Worm (Caenorhabditis elegans) whole organism, young adult: ENCODE measurements around the gene F35D2.6.
A peak's percentile ranks its signal among the peaks of the same experiment; 100 is the strongest.

Experiments used
- B0019.2 ChIP-seq: fragments of 200-800 bp; sonication (Bioruptor generic); conservative IDR thresholded peaks from 2 replicates; pipeline ENCODE4 v1.3.6; 2022; ENCODE audit warnings: missing genetic modification reagents, missing genetic modification characterization, missing compliant biosample characterization
- C17E4.6 ChIP-seq: fragments of 200-800 bp; sonication (Bioruptor generic); IDR thresholded peaks from 2 replicates; pipeline ENCODE4 v1.3.6; 2022; ENCODE audit warnings: missing genetic modification reagents, missing genetic modification characterization, missing compliant biosample characterization
- F10E7.11 ChIP-seq: sonication (generic microtip); optimal IDR thresholded peaks from 2 replicates; lab custom pipeline; 2017; ENCODE audit warnings: mild to moderate bottlenecking, missing genetic modification characterization, moderate library complexity, missing compliant biosample characterization
- F37B4.10 ChIP-seq: fragments of 200-800 bp; sonication (Bioruptor generic); IDR thresholded peaks from 2 replicates; pipeline ENCODE4 v1.3.6; 2022; ENCODE audit warnings: missing genetic modification characterization, missing compliant biosample characterization
- F52B5.7 ChIP-seq: sonication (generic microtip); optimal IDR thresholded peaks from 2 replicates; lab custom pipeline; 2016; ENCODE audit warnings: mild to moderate bottlenecking, missing genetic modification characterization, missing compliant biosample characterization
- F55B11.4 ChIP-seq: sonication (generic microtip); optimal IDR thresholded peaks from 2 replicates; lab custom pipeline; 2016; ENCODE audit warnings: missing compliant biosample characterization, missing genetic modification characterization, borderline replicate concordance; ENCODE audit not compliant: insufficient read depth
- F57A8.1 ChIP-seq: fragments of 200-800 bp; sonication (Bioruptor generic); optimal IDR thresholded peaks from 2 replicates; lab custom pipeline; 2018; ENCODE audit warnings: mild to moderate bottlenecking, missing genetic modification characterization, moderate library complexity, missing compliant biosample characterization
- K11D2.4 ChIP-seq: fragments of 200-800 bp; sonication (Bioruptor generic); IDR thresholded peaks from 2 replicates; pipeline ENCODE4 v1.3.6; 2022; ENCODE audit warnings: missing genetic modification reagents, missing genetic modification characterization, missing compliant biosample characterization
- Y53G8AR.9 ChIP-seq: fragments of 200-800 bp; sonication (Bioruptor generic); conservative IDR thresholded peaks from 2 replicates; pipeline ENCODE4 v1.3.6; 2022; ENCODE audit warnings: missing genetic modification reagents, missing genetic modification characterization, missing compliant biosample characterization
- Y79H2A.3 ChIP-seq: fragments of 200-800 bp; sonication (Bioruptor generic); conservative IDR thresholded peaks from 2 replicates; pipeline ENCODE4 v1.3.6; 2022; ENCODE audit warnings: missing genetic modification reagents, missing genetic modification characterization, missing compliant biosample characterization
- aptf-3 ChIP-seq: fragments of 200-800 bp; sonication (Bioruptor generic); IDR thresholded peaks from 2 replicates; pipeline ENCODE4 v1.3.6; 2022; ENCODE audit warnings: missing genetic modification characterization, missing compliant biosample characterization
- atf-7 ChIP-seq: sonication (generic microtip); optimal IDR thresholded peaks from 2 replicates; lab custom pipeline; 2017; ENCODE audit warnings: mild to moderate bottlenecking, missing genetic modification characterization, missing compliant biosample characterization
- attf-5 ChIP-seq: fragments of 200-800 bp; sonication (Bioruptor generic); optimal IDR thresholded peaks from 2 replicates; lab custom pipeline; 2018; ENCODE audit warnings: mild to moderate bottlenecking, missing genetic modification characterization, missing compliant biosample characterization
- bed-2 ChIP-seq: fragments of 200-800 bp; sonication (Bioruptor generic); IDR thresholded peaks from 2 replicates; pipeline ENCODE4 v1.3.6; 2022; ENCODE audit warnings: missing genetic modification reagents, missing genetic modification characterization, missing compliant biosample characterization
- cebp-1 ChIP-seq, 2 experiments: fragments of 200-800 bp in 1 of 2; sonication (Bioruptor generic) in 1 of 2; sonication (generic microtip) in 1 of 2; IDR thresholded peaks in 1 of 2; optimal IDR thresholded peaks in 1 of 2; 2 replicates each; pipeline versions ENCODE4 v1.3.6 to Lab custom; 2017 to 2022; ENCODE audit warnings: missing compliant biosample characterization in 2 of 2, missing genetic modification characterization in 2 of 2, mild to moderate bottlenecking in 1 of 2, missing genetic modification reagents in 1 of 2, moderate library complexity in 1 of 2
- ceh-100 ChIP-seq: fragments of 200-800 bp; sonication (Bioruptor generic); IDR thresholded peaks from 2 replicates; pipeline ENCODE4 v1.3.6; 2022; ENCODE audit warnings: missing genetic modification reagents, missing genetic modification characterization, missing compliant biosample characterization
- ceh-27 ChIP-seq: fragments of 200-800 bp; sonication (Bioruptor generic); optimal IDR thresholded peaks from 2 replicates; lab custom pipeline; 2018; ENCODE audit warnings: mild to moderate bottlenecking, missing genetic modification characterization, moderate library complexity, missing compliant biosample characterization
- ceh-40 ChIP-seq: fragments of 200-800 bp; sonication (Bioruptor generic); IDR thresholded peaks from 2 replicates; pipeline ENCODE4 v1.3.6; 2022; ENCODE audit warnings: missing genetic modification characterization, missing compliant biosample characterization
- ceh-58 ChIP-seq: fragments of 200-800 bp; sonication (Bioruptor generic); IDR thresholded peaks from 2 replicates; pipeline ENCODE4 v1.3.6; 2022; ENCODE audit warnings: missing genetic modification characterization, missing compliant biosample characterization
- ceh-79 ChIP-seq: sonication (generic microtip); optimal IDR thresholded peaks from 2 replicates; lab custom pipeline; 2017; ENCODE audit warnings: mild to moderate bottlenecking, missing genetic modification characterization, missing compliant biosample characterization
- dox-1 ChIP-seq: fragments of 200-800 bp; sonication (Bioruptor generic); IDR thresholded peaks from 2 replicates; pipeline ENCODE4 v1.3.6; 2022; ENCODE audit warnings: missing genetic modification reagents, missing genetic modification characterization, missing compliant biosample characterization
- dpl-1 ChIP-seq: fragments of 150-350 bp; optimal IDR thresholded peaks from 2 replicates; lab custom pipeline; 2014; ENCODE audit warnings: missing biosample characterization, missing genetic modification reagents, missing genetic modification characterization
- efl-1 ChIP-seq: fragments of 150-350 bp; optimal IDR thresholded peaks from 2 replicates; lab custom pipeline; 2014; ENCODE audit warnings: missing biosample characterization, missing genetic modification reagents, missing genetic modification characterization
- egl-44 ChIP-seq: fragments of 200-800 bp; sonication (Bioruptor generic); IDR thresholded peaks from 2 replicates; pipeline ENCODE4 v1.3.6; 2022; ENCODE audit warnings: missing genetic modification reagents, missing genetic modification characterization, missing compliant biosample characterization
- hlh-12 ChIP-seq: sonication (generic microtip); optimal IDR thresholded peaks from 2 replicates; lab custom pipeline; 2016; ENCODE audit warnings: missing genetic modification characterization, missing compliant biosample characterization
- hmg-1.2 ChIP-seq: fragments of 200-800 bp; sonication (Bioruptor generic); IDR thresholded peaks from 2 replicates; pipeline ENCODE4 v1.3.6; 2022; ENCODE audit warnings: missing genetic modification reagents, missing genetic modification characterization, missing compliant biosample characterization
- hrde-1 ChIP-seq: sonication (generic microtip); optimal IDR thresholded peaks from 2 replicates; lab custom pipeline; 2016; ENCODE audit warnings: missing genetic modification characterization, mild to moderate bottlenecking, missing compliant biosample characterization, moderate library complexity, missing genotype, missing genetic modification reagents, borderline replicate concordance
- lin-35 ChIP-seq, 3 experiments: fragments of 150-350 bp in 2 of 3; sonication (generic microtip) in 1 of 3; optimal IDR thresholded peaks; 2 replicates each; lab custom pipeline; 2014 to 2018; ENCODE audit warnings: missing biosample characterization in 3 of 3, missing genetic modification characterization in 3 of 3, missing genetic modification reagents in 3 of 3
- lin-54 ChIP-seq: fragments of 200-800 bp; sonication (Bioruptor generic); optimal IDR thresholded peaks from 2 replicates; lab custom pipeline; 2018; ENCODE audit warnings: mild to moderate bottlenecking, missing genetic modification characterization, missing compliant biosample characterization
- madf-3 ChIP-seq: fragments of 200-800 bp; sonication (Bioruptor generic); IDR thresholded peaks from 2 replicates; pipeline ENCODE4 v1.3.6; 2022; ENCODE audit warnings: missing genetic modification reagents, missing genetic modification characterization, missing compliant biosample characterization
- mcd-1 ChIP-seq: fragments of 200-800 bp; sonication (Bioruptor generic); IDR thresholded peaks from 2 replicates; pipeline ENCODE4 v1.3.6; 2022; ENCODE audit warnings: missing genetic modification reagents, missing genetic modification characterization, missing compliant biosample characterization
- mel-28 ChIP-seq: sonication (generic microtip); optimal IDR thresholded peaks from 2 replicates; lab custom pipeline; 2016; ENCODE audit warnings: borderline replicate concordance, mild to moderate bottlenecking, missing genetic modification characterization, missing compliant biosample characterization
- nhr-120 ChIP-seq: fragments of 200-800 bp; sonication (Bioruptor generic); IDR thresholded peaks from 2 replicates; pipeline ENCODE4 v1.3.6; 2022; ENCODE audit warnings: missing genetic modification characterization, missing compliant biosample characterization
- rcor-1 ChIP-seq: fragments of 200-800 bp; sonication (Bioruptor generic); IDR thresholded peaks from 2 replicates; pipeline ENCODE4 v1.3.6; 2022; ENCODE audit warnings: missing genetic modification reagents, missing genetic modification characterization, missing compliant biosample characterization
- sea-2 ChIP-seq: fragments of 200-800 bp; sonication (Bioruptor generic); IDR thresholded peaks from 2 replicates; pipeline ENCODE4 v1.3.6; 2022; ENCODE audit warnings: missing genetic modification characterization, missing compliant biosample characterization
- snpc-1.3 ChIP-seq: sonication (generic microtip); optimal IDR thresholded peaks from 2 replicates; lab custom pipeline; 2017; ENCODE audit warnings: missing genetic modification characterization, mild to moderate bottlenecking, missing compliant biosample characterization, antibody characterized with exemption, moderate library complexity, missing genotype, missing genetic modification reagents; ENCODE audit not compliant: insufficient read depth
- snpc-3.4 ChIP-seq: sonication (generic microtip); optimal IDR thresholded peaks from 2 replicates; lab custom pipeline; 2017; ENCODE audit warnings: missing genetic modification characterization, mild to moderate bottlenecking, missing compliant biosample characterization, antibody characterized with exemption, moderate library complexity, missing genotype, missing genetic modification reagents
- somi-1 ChIP-seq: fragments of 200-800 bp; sonication (Bioruptor generic); optimal IDR thresholded peaks from 2 replicates; lab custom pipeline; 2018; ENCODE audit warnings: mild to moderate bottlenecking, missing genetic modification characterization, missing compliant biosample characterization
- sptf-2 ChIP-seq: fragments of 200-800 bp; sonication (Bioruptor generic); optimal IDR thresholded peaks from 2 replicates; lab custom pipeline; 2018; ENCODE audit warnings: mild to moderate bottlenecking, missing genetic modification characterization, missing compliant biosample characterization
- unc-130 ChIP-seq: sonication (generic microtip); optimal IDR thresholded peaks from 2 replicates; lab custom pipeline; 2016; ENCODE audit warnings: missing genetic modification reagents, missing genetic modification characterization, missing compliant biosample characterization
- xnd-1 ChIP-seq: sonication (generic microtip); optimal IDR thresholded peaks from 2 replicates; lab custom pipeline; 2016; ENCODE audit warnings: missing genotype, missing genetic modification reagents, missing genetic modification characterization, missing compliant biosample characterization
- ztf-26 ChIP-seq: sonication (generic microtip); optimal IDR thresholded peaks from 2 replicates; lab custom pipeline; 2017; ENCODE audit warnings: missing genetic modification characterization, missing compliant biosample characterization
- ztf-28 ChIP-seq: fragments of 200-800 bp; sonication (Bioruptor generic); IDR thresholded peaks from 2 replicates; pipeline ENCODE4 v1.3.6; 2022; ENCODE audit warnings: missing genetic modification reagents, missing genetic modification characterization, missing compliant biosample characterization

F35D2.6 gene

ce11 chrII:7607953-7608352 is 30.4 kb downstream of the F35D2.6 start, which contains the start of gene lips-17:
Gene lips-17 (plus strand): TSS chrII:7608253.
- no peak for TF ChIP-seq nhr-120 (GFP tag; lab: Robert Waterston, UW)
- TF ChIP-seq somi-1 (GFP tag; lab: Kevin White, UChicago): no peak
- no peak for TF ChIP-seq snpc-1.3 (tag; lab: Kevin White, UChicago)
- TF ChIP-seq egl-44 (GFP tag; lab: Robert Waterston, UW): no peak
- TF ChIP-seq rcor-1 (GFP tag; lab: Robert Waterston, UW): no peak
- TF ChIP-seq ceh-27 (GFP tag; lab: Kevin White, UChicago): no peak
- no peak for TF ChIP-seq aptf-3 (GFP tag; lab: Robert Waterston, UW)
- TF ChIP-seq F10E7.11: no peak
- no peak for TF ChIP-seq ceh-100 (GFP tag; lab: Robert Waterston, UW)
- TF ChIP-seq ceh-58 (GFP tag; lab: Robert Waterston, UW): no peak
- no peak for TF ChIP-seq hlh-12
- TF ChIP-seq F52B5.7: no peak
- TF ChIP-seq ceh-79 (tag; lab: Kevin White, UChicago): no peak
- no peak for TF ChIP-seq bed-2 (GFP tag; lab: Robert Waterston, UW)
- no peak for TF ChIP-seq Y79H2A.3 (GFP tag; lab: Robert Waterston, UW)
- no peak for TF ChIP-seq dpl-1
- no peak for TF ChIP-seq Y53G8AR.9 (GFP tag; lab: Robert Waterston, UW)
- no peak for TF ChIP-seq sptf-2 (GFP tag; lab: Kevin White, UChicago)
- no peak for TF ChIP-seq hrde-1 (tag; lab: Kevin White, UChicago)
- no peak for TF ChIP-seq sea-2 (GFP tag; lab: Robert Waterston, UW)

ce11 chrII:7613241-7613782 is 35.8 kb downstream of the F35D2.6 start, which contains the start of the genes oig-4 and R07G3.7:
Gene oig-4 (plus strand): TSS chrII:7613541.
Gene R07G3.7 (minus strand): TSS chrII:7613732.
- TF ChIP-seq somi-1 (GFP tag; lab: Kevin White, UChicago) (no peak), unc-130 (GFP tag; lab: Kevin White, UChicago) (no peak), atf-7 (no peak), F37B4.10 (GFP tag; lab: Robert Waterston, UW) (no peak), F57A8.1 (GFP tag; lab: Kevin White, UChicago) (no peak), madf-3 (GFP tag; lab: Robert Waterston, UW) (no peak), snpc-3.4 (tag; lab: Kevin White, UChicago) (no peak), attf-5 (GFP tag; lab: Kevin White, UChicago) (no peak), lin-54 (no peak), xnd-1 (tag; lab: Kevin White, UChicago) (no peak), F55B11.4 (tag; lab: Kevin White, UChicago) (no peak), F52B5.7 (no peak), C17E4.6 (no peak)

ce11 chrII:7614334-7614733 is 36.8 kb downstream of the F35D2.6 start:
- TF ChIP-seq efl-1 (GFP tag; lab: Kevin White, UChicago) (peak; percentile 13), lin-35 (GFP tag; optimal IDR thresholded peaks at IDR 0.05; lab: Kevin White, UChicago) (no peak), ceh-79 (tag; lab: Kevin White, UChicago) (no peak)
- TF ChIP-seq, all 124 proteins: peak for 1

ce11 chrII:7615318-7615891 is 37.9 kb downstream of the F35D2.6 start:
- TF ChIP-seq hmg-1.2: peak; percentile 94
- TF ChIP-seq mel-28 (tag; lab: Kevin White, UChicago): no peak
- TF ChIP-seq B0019.2 (GFP tag; lab: Robert Waterston, UW): no peak
- no peak for TF ChIP-seq K11D2.4 (GFP tag; lab: Robert Waterston, UW)
- TF ChIP-seq ztf-28 (GFP tag; lab: Robert Waterston, UW): no peak
- peak; percentile 92 for TF ChIP-seq madf-3 (GFP tag; lab: Robert Waterston, UW)
- peak in 1 of 3 experiments; percentile 14 for TF ChIP-seq lin-35 (GFP tag; optimal IDR thresholded peaks at IDR 0.05; lab: Kevin White, UChicago)
- no peak for TF ChIP-seq cebp-1 (GFP tag; IDR thresholded peaks at IDR 0.05; lab: Robert Waterston, UW)
- peak; percentile 2 for TF ChIP-seq cebp-1 (tag; optimal IDR thresholded peaks at IDR 0.05; lab: Kevin White, UChicago)
- peak; percentile 47 for TF ChIP-seq dox-1 (GFP tag; lab: Robert Waterston, UW)
- TF ChIP-seq mcd-1 (GFP tag; lab: Robert Waterston, UW): no peak
- no peak for TF ChIP-seq ceh-40 (GFP tag; lab: Robert Waterston, UW)
- no peak for TF ChIP-seq ztf-26 (tag; lab: Kevin White, UChicago)
- TF ChIP-seq dpl-1: no peak
